Worm (Caenorhabditis elegans): Measurements from ENCODE around the gene nhr-251.

- TF ChIP-seq fkh-10 (GFP tag; optimal IDR thresholded peaks at IDR 0.05): no peak
- TF ChIP-seq lin-39 (tag; optimal IDR thresholded peaks at IDR 0.05): no peak
- TF ChIP-seq skn-1 (tag; optimal IDR thresholded peaks at IDR 0.05): no peak
- TF ChIP-seq nhr-237 (tag; optimal IDR thresholded peaks at IDR 0.05): no peak
- TF ChIP-seq zag-1 (tag; optimal IDR thresholded peaks at IDR 0.05): no peak
- TF ChIP-seq lin-15B (tag; optimal IDR thresholded peaks at IDR 0.05): no peak
- no peak for TF ChIP-seq hlh-11 (tag; optimal IDR thresholded peaks at IDR 0.05)
- no peak for TF ChIP-seq nhr-11 (tag; optimal IDR thresholded peaks at IDR 0.05)
- TF ChIP-seq zfp-3 (GFP tag; conservative IDR thresholded peaks at IDR 0.05): no peak
- no peak for TF ChIP-seq aha-1 (tag)
- TF ChIP-seq nhr-28 (tag; optimal IDR thresholded peaks at IDR 0.05): no peak
- TF ChIP-seq nhr-41 (GFP tag; IDR thresholded peaks at IDR 0.05): no peak
- TF ChIP-seq R02D3.7 (tag; optimal IDR thresholded peaks at IDR 0.05): no peak
These were observed 38.0 kb downstream of the nhr-251 start, which contains the start of gene srj-37 for ce11 chrV:638328-638727.
